Worm (Caenorhabditis elegans): ENCODE measurements around the gene F58B4.7.

The F58B4.7 gene

ce11 chrV:10961448-10961870 is 38.3 kb upstream of the F58B4.7 start (continued):
- no peak for TF ChIP-seq cebp-1 (GFP tag; IDR thresholded peaks at IDR 0.05)
- peak; percentile 66 for TF ChIP-seq cebp-1 (tag; optimal IDR thresholded peaks at IDR 0.05)
- TF ChIP-seq B0261.1 (tag; optimal IDR thresholded peaks at IDR 0.05) = no peak
- no peak for TF ChIP-seq snpc-1.1 (tag; optimal IDR thresholded peaks at IDR 0.05; ENCODE audit: insufficient read depth)
- no peak for TF ChIP-seq gei-17 (GFP tag; optimal IDR thresholded peaks at IDR 0.05)
- TF ChIP-seq ztf-25 (GFP tag; IDR thresholded peaks at IDR 0.05) = no peak
- TF ChIP-seq C17E4.6 (GFP tag; IDR thresholded peaks at IDR 0.05) = no peak
- TF ChIP-seq tlf-1 (GFP tag; optimal IDR thresholded peaks at IDR 0.05) = no peak
- no peak for TF ChIP-seq F55B11.4 (tag; optimal IDR thresholded peaks at IDR 0.05; ENCODE audit: borderline replicate concordance, insufficient read depth)
- no peak for TF ChIP-seq ceh-79 (tag; optimal IDR thresholded peaks at IDR 0.05)
- TF ChIP-seq chd-7 (tag; optimal IDR thresholded peaks at IDR 0.05) = no peak
- TF ChIP-seq F49E8.2 (tag; optimal IDR thresholded peaks at IDR 0.05; ENCODE audit: insufficient read depth) = no peak
- TF ChIP-seq lag-1 (GFP tag; IDR thresholded peaks at IDR 0.05) = no peak
- TF ChIP-seq athp-1 (tag; optimal IDR thresholded peaks at IDR 0.05) = no peak
- peak; percentile 7 for TF ChIP-seq nhr-80 (tag; optimal IDR thresholded peaks at IDR 0.05)
- TF ChIP-seq lin-26 (GFP tag; IDR thresholded peaks at IDR 0.05) = no peak
- TF ChIP-seq mcd-1 (GFP tag; IDR thresholded peaks at IDR 0.05) = peak; percentile 29; the same call in 1 of the 2 replicates
- TF ChIP-seq attf-3 (GFP tag; conservative IDR thresholded peaks at IDR 0.05) = no peak
- no peak for TF ChIP-seq aptf-2 (GFP tag; conservative IDR thresholded peaks at IDR 0.05)
- TF ChIP-seq dox-1 (GFP tag; IDR thresholded peaks at IDR 0.05) = peak; percentile 44; the same call in 1 of the 2 replicates
- no peak for TF ChIP-seq lir-1 (GFP tag; conservative IDR thresholded peaks at IDR 0.05)
- no peak for TF ChIP-seq F39B2.1 (GFP tag; IDR thresholded peaks at IDR 0.05)
- no peak for TF ChIP-seq F57A8.1 (GFP tag; optimal IDR thresholded peaks at IDR 0.05)
- TF ChIP-seq bed-1 (GFP tag; IDR thresholded peaks at IDR 0.05) = no peak
- TF ChIP-seq attf-6 (GFP tag; IDR thresholded peaks at IDR 0.05) = no peak
- TF ChIP-seq F37B4.10 (GFP tag; IDR thresholded peaks at IDR 0.05) = no peak
- TF ChIP-seq Y79H2A.3 (GFP tag; conservative IDR thresholded peaks at IDR 0.05) = no peak
- TF ChIP-seq F52B5.7 (tag; optimal IDR thresholded peaks at IDR 0.05) = peak; percentile 28
- TF ChIP-seq nhr-27 (tag; optimal IDR thresholded peaks at IDR 0.05) = no peak
- TF ChIP-seq sptf-2 (GFP tag; optimal IDR thresholded peaks at IDR 0.05) = no peak
- no peak for TF ChIP-seq mel-28 (tag; optimal IDR thresholded peaks at IDR 0.05; ENCODE audit: borderline replicate concordance)
- no peak for TF ChIP-seq F22D6.2 (tag; optimal IDR thresholded peaks at IDR 0.05)
- TF ChIP-seq ceh-91 (GFP tag; IDR thresholded peaks at IDR 0.05) = no peak
- TF ChIP-seq C06A6.2 (GFP tag; conservative IDR thresholded peaks at IDR 0.05) = no peak
- TF ChIP-seq F57C9.4 (tag; optimal IDR thresholded peaks at IDR 0.05) = no peak
- no peak for TF ChIP-seq repo-1 (tag; optimal IDR thresholded peaks at IDR 0.05)
- no peak for TF ChIP-seq snpc-4 (GFP tag; optimal IDR thresholded peaks at IDR 0.05)
- TF ChIP-seq snpc-4 (tag; optimal IDR thresholded peaks at IDR 0.05) = peak in 1 of 4 experiments; percentile 23
- no peak for TF ChIP-seq T07F8.4 (tag; optimal IDR thresholded peaks at IDR 0.05)
- TF ChIP-seq ceh-58 (GFP tag; IDR thresholded peaks at IDR 0.05) = no peak
- no peak for TF ChIP-seq T26A5.8 (tag; optimal IDR thresholded peaks at IDR 0.05)
- TF ChIP-seq unc-130 (GFP tag; optimal IDR thresholded peaks at IDR 0.05) = no peak
- 0 out of 2 replicates have a peak, but pooled peaks have one; percentile 39 for TF ChIP-seq ekl-4 (GFP tag; IDR thresholded peaks at IDR 0.05)
- peak; percentile 86 for TF ChIP-seq zfh-2 (GFP tag; conservative IDR thresholded peaks at IDR 0.05)
- TF ChIP-seq snpc-1.3 (tag; optimal IDR thresholded peaks at IDR 0.05; ENCODE audit: insufficient read depth) = no peak
- TF ChIP-seq F33H1.4 (GFP tag; IDR thresholded peaks at IDR 0.05) = no peak
- peak; percentile 29; the same call in 1 of the 2 replicates for TF ChIP-seq nfyb-1 (GFP tag; IDR thresholded peaks at IDR 0.05)
- TF ChIP-seq dpl-1 (GFP tag; optimal IDR thresholded peaks at IDR 0.05) = no peak
- peak; percentile 40 for TF ChIP-seq somi-1 (GFP tag; optimal IDR thresholded peaks at IDR 0.05)

All from whole organism, young adult.